Worm (Caenorhabditis elegans) whole organism, midembryonic: Measurements from ENCODE around the gene irld-34.

Experiments
- T22C8.4 ChIP-seq: fragments of 200-800 bp; sonication (Bioruptor generic); IDR thresholded peaks from 2 replicates; pipeline ENCODE4 v1.3.6; 2022; ENCODE audit warnings: missing genetic modification characterization, missing compliant biosample characterization
- cog-1 ChIP-seq: sonication (generic microtip); optimal IDR thresholded peaks from 2 replicates; lab custom pipeline; 2016; ENCODE audit warnings: missing genetic modification characterization, missing compliant biosample characterization
- flt-1 ChIP-seq: fragments of 200-800 bp; sonication (Bioruptor generic); IDR thresholded peaks from 2 replicates; pipeline ENCODE4 v1.3.6; 2022; ENCODE audit warnings: missing genetic modification characterization, missing compliant biosample characterization
- klf-2 ChIP-seq: fragments of 200-800 bp; sonication (Bioruptor generic); conservative IDR thresholded peaks from 2 replicates; pipeline ENCODE4 v1.3.6; 2022; ENCODE audit warnings: missing genetic modification reagents, missing genetic modification characterization, missing compliant biosample characterization
- med-1 ChIP-seq: sonication (generic microtip); optimal IDR thresholded peaks from 2 replicates; lab custom pipeline; 2017; ENCODE audit warnings: missing genetic modification characterization, mild to moderate bottlenecking, missing compliant biosample characterization, antibody characterized with exemption, missing genetic modification reagents; ENCODE audit not compliant: insufficient read depth
- ref-1 ChIP-seq: fragments of 200-800 bp; sonication (Bioruptor generic); conservative IDR thresholded peaks from 2 replicates; pipeline ENCODE4 v1.3.6; 2022; ENCODE audit warnings: missing genetic modification reagents, missing genetic modification characterization, missing compliant biosample characterization
- tab-1 ChIP-seq: fragments of 200-800 bp; sonication (Bioruptor generic); IDR thresholded peaks from 2 replicates; pipeline ENCODE4 v1.3.6; 2022; ENCODE audit warnings: missing genetic modification characterization, missing compliant biosample characterization
- ztf-23 ChIP-seq: fragments of 200-800 bp; sonication (Bioruptor generic); IDR thresholded peaks from 2 replicates; pipeline ENCODE4 v1.3.6; 2022; ENCODE audit warnings: missing genetic modification reagents, missing genetic modification characterization, missing compliant biosample characterization
- ztf-29 ChIP-seq: fragments of 200-800 bp; sonication (Bioruptor generic); IDR thresholded peaks from 2 replicates; pipeline ENCODE4 v1.3.6; 2022; ENCODE audit warnings: missing genetic modification reagents, missing genetic modification characterization, missing compliant biosample characterization

- no peak for TF ChIP-seq flt-1 (GFP tag; lab: Robert Waterston, UW)
- no peak for TF ChIP-seq med-1 (GFP tag; lab: Kevin White, UChicago)
- TF ChIP-seq cog-1 (tag; lab: Kevin White, UChicago), result no peak
- no peak for TF ChIP-seq klf-2
- no peak for TF ChIP-seq ztf-23 (GFP tag; lab: Robert Waterston, UW)
- no peak for TF ChIP-seq T22C8.4
- no peak for TF ChIP-seq tab-1 (GFP tag; lab: Robert Waterston, UW)
- no peak for TF ChIP-seq ztf-29 (GFP tag; lab: Robert Waterston, UW)
- no peak for TF ChIP-seq ref-1 (GFP tag; lab: Robert Waterston, UW)
These were observed 44.6 kb upstream of the irld-34 start for ce11 chrIII:9110270-9110669.
